Worm (Caenorhabditis elegans): Measurements from ENCODE around the gene fkh-4.
A peak's percentile ranks its signal among the peaks of the same experiment; 100 is the strongest.

Gene fkh-4

DNA sequence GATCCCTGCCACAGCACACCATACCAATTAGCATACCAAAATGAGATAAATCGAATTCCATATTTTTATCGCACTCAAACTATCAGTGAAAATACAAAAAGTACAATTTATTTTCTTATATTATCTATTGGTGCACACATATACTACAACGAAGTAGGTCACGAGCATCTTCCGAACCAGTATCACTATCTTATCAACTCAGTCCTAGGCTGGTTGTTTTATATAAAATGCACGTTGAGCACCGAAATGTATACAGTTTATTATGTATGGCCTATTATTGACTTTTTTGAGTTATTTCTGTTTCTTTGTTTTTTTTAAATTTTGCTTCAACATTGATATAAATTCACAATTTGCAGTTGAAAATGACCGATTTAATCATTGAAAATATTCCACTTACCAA lies 12.9 kb downstream of the fkh-4 start, which contains the start of gene C29F7.2:
Gene C29F7.2, plus strand, starts transcription at position 357 of the 400 bp plus-strand sequence.
- TF ChIP-seq elt-2 (tag; optimal IDR thresholded peaks at IDR 0.05) (peak; percentile 75), ceh-34 (tag; optimal IDR thresholded peaks at IDR 0.05) (no peak)

DNA sequence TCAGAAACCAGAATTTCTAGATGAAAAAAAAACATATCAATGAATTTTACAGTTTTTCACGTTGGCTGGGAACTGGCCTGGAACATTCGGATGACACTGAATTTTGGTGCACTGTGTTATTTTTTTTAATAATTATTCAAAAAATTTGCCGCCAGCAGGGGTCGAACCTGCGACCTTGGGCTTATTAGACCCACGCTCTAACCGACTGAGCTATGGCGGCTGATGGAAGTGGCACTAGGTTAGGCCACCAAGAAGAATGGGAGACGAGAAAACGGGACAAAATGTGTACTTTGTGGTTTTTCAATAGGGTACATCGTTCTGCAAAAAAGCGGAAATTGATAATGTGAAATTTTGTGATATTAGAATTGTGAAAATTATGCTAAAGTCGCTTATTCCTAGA lies 13.7 kb downstream of the fkh-4 start:
- TF ChIP-seq ztf-16 (tag; optimal IDR thresholded peaks at IDR 0.05), result no peak
- TF ChIP-seq madf-2 (tag; optimal IDR thresholded peaks at IDR 0.05), result no peak
- TF ChIP-seq sox-2 (GFP tag; IDR thresholded peaks at IDR 0.05), result no peak
- no peak for TF ChIP-seq pros-1 (tag; optimal IDR thresholded peaks at IDR 0.05)
- TF ChIP-seq pat-9 (tag; optimal IDR thresholded peaks at IDR 0.05), result peak; percentile 19
- TF ChIP-seq ceh-6 (GFP tag; optimal IDR thresholded peaks at IDR 0.05), result peak; percentile 46
- TF ChIP-seq ceh-48 (tag; optimal IDR thresholded peaks at IDR 0.05), result peak; percentile 4
- TF ChIP-seq hlh-8 (tag; optimal IDR thresholded peaks at IDR 0.05), result no peak
- no peak for TF ChIP-seq zip-5 (tag; optimal IDR thresholded peaks at IDR 0.05)
- TF ChIP-seq fkh-6 (tag; optimal IDR thresholded peaks at IDR 0.05), result no peak
- peak; percentile 64 for TF ChIP-seq gmeb-2 (tag; optimal IDR thresholded peaks at IDR 0.05)
- TF ChIP-seq hlh-15 (tag; optimal IDR thresholded peaks at IDR 0.05), result no peak
- no peak for TF ChIP-seq rnt-1 (tag; optimal IDR thresholded peaks at IDR 0.05)
- TF ChIP-seq C08G9.2 (tag; optimal IDR thresholded peaks at IDR 0.05), result no peak
- TF ChIP-seq ref-2 (tag; optimal IDR thresholded peaks at IDR 0.05), result no peak
- TF ChIP-seq fkh-10 (GFP tag; optimal IDR thresholded peaks at IDR 0.05), result no peak
- peak; percentile 32 for TF ChIP-seq pha-2 (tag; optimal IDR thresholded peaks at IDR 0.05)
- no peak for TF ChIP-seq elt-4 (tag; optimal IDR thresholded peaks at IDR 0.05)
- no peak for TF ChIP-seq ama-1 (optimal IDR thresholded peaks at IDR 0.05)
- peak; percentile 21 for TF ChIP-seq nfya-1 (tag; optimal IDR thresholded peaks at IDR 0.05)
- no peak for TF ChIP-seq ets-4 (tag; optimal IDR thresholded peaks at IDR 0.05)
- no peak for TF ChIP-seq hlh-6 (tag; optimal IDR thresholded peaks at IDR 0.05)
- TF ChIP-seq unc-55 (GFP tag; optimal IDR thresholded peaks at IDR 0.05), result no peak
- TF ChIP-seq lim-6 (tag; optimal IDR thresholded peaks at IDR 0.05), result no peak
- no peak for TF ChIP-seq tbx-7 (tag; optimal IDR thresholded peaks at IDR 0.05)
- TF ChIP-seq dve-1 (tag; optimal IDR thresholded peaks at IDR 0.05), result peak; percentile 65
- TF ChIP-seq hlh-13 (GFP tag; optimal IDR thresholded peaks at IDR 0.05), result peak; percentile 37
- no peak for TF ChIP-seq ceh-22 (tag; optimal IDR thresholded peaks at IDR 0.05)
- peak; percentile 53 for TF ChIP-seq K02D7.2 (tag; optimal IDR thresholded peaks at IDR 0.05)
- peak; percentile 11 for TF ChIP-seq ceh-18 (tag; optimal IDR thresholded peaks at IDR 0.05)
- no peak for TF ChIP-seq unc-86 (tag; optimal IDR thresholded peaks at IDR 0.05)
- no peak for TF ChIP-seq T23F11.4 (GFP tag; optimal IDR thresholded peaks at IDR 0.05)
- no peak for TF ChIP-seq mec-3 (tag; optimal IDR thresholded peaks at IDR 0.05; ENCODE audit: borderline replicate concordance)
- no peak for TF ChIP-seq ceh-24 (tag; optimal IDR thresholded peaks at IDR 0.05)
- TF ChIP-seq ceh-2 (tag; optimal IDR thresholded peaks at IDR 0.05), result peak; percentile 21
- TF ChIP-seq ceh-45 (GFP tag; IDR thresholded peaks at IDR 0.05), result no peak
- TF ChIP-seq pax-1 (tag; optimal IDR thresholded peaks at IDR 0.05), result no peak
- peak; percentile 26 for TF ChIP-seq ceh-34 (tag; optimal IDR thresholded peaks at IDR 0.05)
- no peak for TF ChIP-seq ceh-30 (tag; optimal IDR thresholded peaks at IDR 0.05)
- no peak for TF ChIP-seq hlh-30 (tag; optimal IDR thresholded peaks at IDR 0.05; ENCODE audit: insufficient read depth)
- TF ChIP-seq nhr-232 (tag; optimal IDR thresholded peaks at IDR 0.05), result no peak
- TF ChIP-seq Y22D7AL.16 (tag; optimal IDR thresholded peaks at IDR 0.05), result peak; percentile 21
- TF ChIP-seq eyg-1 (tag; optimal IDR thresholded peaks at IDR 0.05), result no peak
- peak; percentile 4 for TF ChIP-seq tbx-2 (tag; optimal IDR thresholded peaks at IDR 0.05)
- no peak for TF ChIP-seq pqm-1 (tag; optimal IDR thresholded peaks at IDR 0.05)
- TF ChIP-seq fax-1 (tag; optimal IDR thresholded peaks at IDR 0.05), result no peak
- TF ChIP-seq ahr-1 (tag; optimal IDR thresholded peaks at IDR 0.05), result no peak
- TF ChIP-seq ceh-19 (GFP tag; optimal IDR thresholded peaks at IDR 0.05), result peak; percentile 30
- peak; percentile 12 for TF ChIP-seq C38D4.7 (GFP tag; optimal IDR thresholded peaks at IDR 0.05)
- no peak for TF ChIP-seq ceh-31 (tag; optimal IDR thresholded peaks at IDR 0.05)
- TF ChIP-seq K09A11.1 (tag; optimal IDR thresholded peaks at IDR 0.05; ENCODE audit: insufficient read depth), result no peak

Measured in whole organism, late embryonic.